Fruit fly (Drosophila melanogaster): ENCODE results near the gene CG10747.

- TF ChIP-seq CG8119 (GFP tag; IDR thresholded peaks at IDR 0.05), result no peak
- no peak for TF ChIP-seq CG10669 (GFP tag; optimal IDR thresholded peaks at IDR 0.05)
- no peak for TF ChIP-seq spab (GFP tag; optimal IDR thresholded peaks at IDR 0.05)
- TF ChIP-seq CG16779 (tag; optimal IDR thresholded peaks at IDR 0.05), result no peak
- no peak for TF ChIP-seq Lpt (GFP tag; optimal IDR thresholded peaks at IDR 0.05)
- no peak for TF ChIP-seq Eip75B (GFP tag; optimal IDR thresholded peaks at IDR 0.05)
- TF ChIP-seq Blimp-1 (GFP tag; optimal IDR thresholded peaks at IDR 0.05), result no peak
- TF ChIP-seq CG8632 (GFP tag; optimal IDR thresholded peaks at IDR 0.05), result no peak
- no peak for TF ChIP-seq Sox15 (GFP tag; optimal IDR thresholded peaks at IDR 0.05)
- no peak for TF ChIP-seq CG6792 (GFP tag; optimal IDR thresholded peaks at IDR 0.05)
- no peak for TF ChIP-seq CG10631 (GFP tag; optimal IDR thresholded peaks at IDR 0.05)
- no peak for TF ChIP-seq Sox102F (GFP tag; optimal IDR thresholded peaks at IDR 0.05)
Measured at dm6 chr2L:20082155-20082964, 8.8 kb downstream of the CG10747 start.

Measured in whole organism, prepupa.